Worm (Caenorhabditis elegans) whole organism, L3 larva: ENCODE results near the gene Y67A10A.2.

Experiments used
- aly-2 ChIP-seq: fragments of 150-350 bp; optimal IDR thresholded peaks from 2 replicates; lab custom pipeline; 2014; ENCODE audit warnings: missing biosample characterization, missing genetic modification characterization
- jun-1 ChIP-seq: fragments of 150-350 bp; optimal IDR thresholded peaks from 2 replicates; lab custom pipeline; 2014; ENCODE audit warnings: missing biosample characterization, missing genetic modification reagents, missing genetic modification characterization
- nhr-237 ChIP-seq: fragments of 150-350 bp; optimal IDR thresholded peaks from 2 replicates; lab custom pipeline; 2014; ENCODE audit warnings: missing biosample characterization, missing genetic modification characterization
- nhr-25 ChIP-seq: sonication (generic microtip); optimal IDR thresholded peaks from 2 replicates; lab custom pipeline; 2017; ENCODE audit warnings: missing biosample characterization, missing genetic modification characterization
- nhr-28 ChIP-seq: fragments of 150-350 bp; optimal IDR thresholded peaks from 2 replicates; lab custom pipeline; 2014; ENCODE audit warnings: missing biosample characterization, missing genetic modification characterization
- nhr-77 ChIP-seq: fragments of 150-350 bp; optimal IDR thresholded peaks from 2 replicates; lab custom pipeline; 2014; ENCODE audit warnings: missing biosample characterization, missing genetic modification characterization
- tbx-2 ChIP-seq: sonication (generic microtip); optimal IDR thresholded peaks from 2 replicates; lab custom pipeline; 2016; ENCODE audit warnings: mild to moderate bottlenecking, missing genetic modification characterization, missing compliant biosample characterization

The Y67A10A.2 gene

DNA sequence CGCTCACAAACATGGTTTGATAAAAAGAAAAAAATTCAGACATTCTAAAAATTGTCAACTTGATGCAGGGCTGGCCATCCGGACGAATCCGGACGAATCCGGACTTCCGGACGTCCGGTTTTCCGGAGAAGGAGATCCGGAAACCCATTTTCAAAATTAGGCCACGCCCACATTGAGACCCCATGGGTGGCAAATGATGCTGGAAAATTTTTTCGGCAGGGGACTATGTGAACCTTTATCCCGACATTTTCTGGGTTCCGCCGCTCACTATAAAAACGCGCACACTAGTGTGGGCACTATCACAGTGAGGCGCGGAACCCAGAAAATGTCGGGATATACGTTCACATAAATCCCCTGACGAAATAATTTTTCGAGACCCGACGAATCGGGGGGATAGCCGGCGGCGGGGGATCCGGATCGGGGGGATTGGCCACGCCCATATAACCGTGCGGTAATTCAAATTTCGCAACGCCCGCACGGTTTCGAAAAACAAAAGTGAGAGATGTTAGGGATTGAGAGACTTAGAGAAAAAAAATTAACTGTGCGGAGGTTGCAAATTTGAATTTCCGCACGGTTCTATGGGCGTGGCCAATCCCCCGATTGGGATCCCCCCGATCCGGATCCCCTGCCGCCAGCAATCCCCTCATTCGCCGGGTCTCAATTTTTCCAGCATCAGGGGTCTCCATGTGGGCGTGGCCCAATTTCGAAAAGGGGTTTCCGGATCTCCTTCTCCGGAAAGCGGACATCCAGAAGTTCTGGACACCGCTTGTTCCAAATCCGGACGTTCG is 50.1 kb downstream of the Y67A10A.2 start:
- TF ChIP-seq nhr-77 (tag; lab: Kevin White, UChicago), result no peak
- no peak for TF ChIP-seq jun-1 (tag; lab: Kevin White, UChicago)
- no peak for TF ChIP-seq nhr-25 (tag; lab: Kevin White, UChicago)
- TF ChIP-seq nhr-28, result no peak
- no peak for TF ChIP-seq nhr-237 (tag; lab: Kevin White, UChicago)
- TF ChIP-seq tbx-2 (tag; lab: Kevin White, UChicago), result no peak
- TF ChIP-seq aly-2 (tag; lab: Kevin White, UChicago), result no peak
- TF ChIP-seq, all 47 proteins: peak for 0
